Worm (Caenorhabditis elegans) whole organism, mixed stage, embryonic: ENCODE results near the gene nep-17.

Experiments
- M03D4.4 ChIP-seq: sonication (generic microtip); optimal IDR thresholded peaks from 2 replicates; lab custom pipeline; 2017; ENCODE audit warnings: mild to moderate bottlenecking, missing genetic modification characterization, missing compliant biosample characterization
- bed-3 ChIP-seq: fragments of 200-800 bp; sonication (Bioruptor generic); optimal IDR thresholded peaks from 3 replicates; lab custom pipeline; 2018; ENCODE audit warnings: mild to moderate bottlenecking, missing genetic modification characterization, moderate library complexity, missing compliant biosample characterization
- blmp-1 ChIP-seq: fragments of 150-350 bp; optimal IDR thresholded peaks from 2 replicates; lab custom pipeline; 2014; ENCODE audit warnings: missing biosample characterization, missing genetic modification characterization
- ceh-39 ChIP-seq: fragments of 150-350 bp; optimal IDR thresholded peaks from 2 replicates; lab custom pipeline; 2014; ENCODE audit warnings: missing biosample characterization, missing genetic modification characterization
- ceh-43 ChIP-seq: fragments of 200-800 bp; sonication (Bioruptor generic); optimal IDR thresholded peaks from 2 replicates; lab custom pipeline; 2018; ENCODE audit warnings: mild to moderate bottlenecking, missing genetic modification characterization, moderate library complexity, missing compliant biosample characterization
- ceh-83 ChIP-seq: fragments of 200-800 bp; sonication (Bioruptor generic); optimal IDR thresholded peaks from 2 replicates; lab custom pipeline; 2018; ENCODE audit warnings: mild to moderate bottlenecking, missing genetic modification characterization, missing compliant biosample characterization
- ces-1 ChIP-seq: fragments of 150-350 bp; optimal IDR thresholded peaks from 2 replicates; lab custom pipeline; 2014; ENCODE audit warnings: missing biosample characterization, missing genetic modification reagents, missing genetic modification characterization
- cnd-1 ChIP-seq: fragments of 200-800 bp; sonication (Bioruptor generic); optimal IDR thresholded peaks from 2 replicates; lab custom pipeline; 2018; ENCODE audit warnings: mild to moderate bottlenecking, missing genetic modification characterization, missing compliant biosample characterization
- drap-1 ChIP-seq: fragments of 200-800 bp; sonication (Bioruptor generic); optimal IDR thresholded peaks from 3 replicates; lab custom pipeline; 2018; ENCODE audit warnings: mild to moderate bottlenecking, missing genetic modification characterization, missing compliant biosample characterization
- elt-1 ChIP-seq: sonication (generic microtip); optimal IDR thresholded peaks from 2 replicates; lab custom pipeline; 2017; ENCODE audit warnings: missing genetic modification characterization, mild to moderate bottlenecking, missing compliant biosample characterization, antibody characterized with exemption, moderate library complexity, borderline replicate concordance; ENCODE audit not compliant: insufficient read depth
- elt-3 ChIP-seq: fragments of 150-350 bp; optimal IDR thresholded peaks from 2 replicates; lab custom pipeline; 2014; ENCODE audit warnings: missing biosample characterization, missing genetic modification characterization
- flh-1 ChIP-seq: fragments of 200-800 bp; sonication (Bioruptor generic); optimal IDR thresholded peaks from 2 replicates; lab custom pipeline; 2018; ENCODE audit warnings: mild to moderate bottlenecking, missing genetic modification characterization, moderate library complexity, missing compliant biosample characterization
- ham-2 ChIP-seq: fragments of 200-800 bp; sonication (Bioruptor generic); optimal IDR thresholded peaks from 2 replicates; lab custom pipeline; 2018; ENCODE audit warnings: mild to moderate bottlenecking, missing genetic modification characterization, missing compliant biosample characterization
- hlh-1 ChIP-seq: fragments of 150-350 bp; optimal IDR thresholded peaks from 2 replicates; lab custom pipeline; 2014; ENCODE audit warnings: missing biosample characterization, missing genetic modification reagents, missing genetic modification characterization
- lin-13 ChIP-seq: fragments of 150-350 bp; optimal IDR thresholded peaks from 2 replicates; lab custom pipeline; 2014; ENCODE audit warnings: missing biosample characterization, missing genetic modification characterization
- lin-32 ChIP-seq: fragments of 200-800 bp; sonication (Bioruptor generic); optimal IDR thresholded peaks from 2 replicates; lab custom pipeline; 2018; ENCODE audit warnings: mild to moderate bottlenecking, missing genetic modification characterization, missing compliant biosample characterization
- lsy-2 ChIP-seq: fragments of 150-350 bp; optimal IDR thresholded peaks from 2 replicates; lab custom pipeline; 2014; ENCODE audit warnings: missing biosample characterization, missing genetic modification characterization
- mab-5 ChIP-seq: fragments of 150-350 bp; optimal IDR thresholded peaks from 2 replicates; lab custom pipeline; 2014; ENCODE audit warnings: missing biosample characterization, missing genetic modification characterization
- mep-1 ChIP-seq: fragments of 150-350 bp; optimal IDR thresholded peaks from 2 replicates; lab custom pipeline; 2017; ENCODE audit warnings: missing biosample characterization, missing genetic modification reagents, missing genetic modification characterization, inconsistent platforms
- mls-2 ChIP-seq: sonication (generic microtip); optimal IDR thresholded peaks from 2 replicates; lab custom pipeline; 2016; ENCODE audit warnings: mild to moderate bottlenecking, missing genetic modification characterization, moderate library complexity, missing compliant biosample characterization
- nhr-2 ChIP-seq: fragments of 150-350 bp; optimal IDR thresholded peaks from 2 replicates; lab custom pipeline; 2014; ENCODE audit warnings: missing biosample characterization, missing genetic modification characterization
- nhr-237 ChIP-seq: fragments of 150-350 bp; optimal IDR thresholded peaks from 2 replicates; lab custom pipeline; 2014; ENCODE audit warnings: missing biosample characterization, missing genetic modification characterization
- nhr-28 ChIP-seq: fragments of 150-350 bp; optimal IDR thresholded peaks from 2 replicates; lab custom pipeline; 2014; ENCODE audit warnings: missing biosample characterization, missing genetic modification characterization
- nhr-76 ChIP-seq: sonication (generic microtip); optimal IDR thresholded peaks from 2 replicates; lab custom pipeline; 2017; ENCODE audit warnings: missing biosample characterization, missing genetic modification characterization
- pha-4 ChIP-seq: fragments of 150-350 bp; optimal IDR thresholded peaks from 2 replicates; lab custom pipeline; 2018; ENCODE audit warnings: missing biosample characterization, missing genetic modification reagents, missing genetic modification characterization
- sem-2 ChIP-seq: fragments of 200-800 bp; sonication (Bioruptor generic); optimal IDR thresholded peaks from 2 replicates; lab custom pipeline; 2018; ENCODE audit warnings: mild to moderate bottlenecking, missing genetic modification characterization, missing compliant biosample characterization
- snpc-4 ChIP-seq: fragments of 150-350 bp; optimal IDR thresholded peaks from 2 replicates; lab custom pipeline; 2014; ENCODE audit warnings: missing biosample characterization, missing genetic modification characterization
- sptf-1 ChIP-seq: sonication (generic microtip); optimal IDR thresholded peaks from 2 replicates; lab custom pipeline; 2017; ENCODE audit warnings: mild to moderate bottlenecking, missing genetic modification characterization, moderate library complexity, missing compliant biosample characterization
- tbx-8 ChIP-seq: fragments of 200-800 bp; sonication (Bioruptor generic); optimal IDR thresholded peaks from 2 replicates; lab custom pipeline; 2018; ENCODE audit warnings: mild to moderate bottlenecking, missing genetic modification characterization, moderate library complexity, missing compliant biosample characterization
- unc-120 ChIP-seq: sonication (generic microtip); optimal IDR thresholded peaks from 2 replicates; lab custom pipeline; 2017; ENCODE audit warnings: missing genetic modification characterization, missing compliant biosample characterization; ENCODE audit not compliant: poor library complexity, severe bottlenecking
- unc-39 ChIP-seq: fragments of 150-350 bp; optimal IDR thresholded peaks from 2 replicates; lab custom pipeline; 2014; ENCODE audit warnings: missing biosample characterization, missing genetic modification characterization
- unc-62 ChIP-seq: fragments of 150-350 bp; optimal IDR thresholded peaks from 2 replicates; lab custom pipeline; 2014; ENCODE audit warnings: missing biosample characterization, missing genetic modification reagents, missing genetic modification characterization
- zip-8 ChIP-seq: fragments of 150-350 bp; optimal IDR thresholded peaks from 2 replicates; lab custom pipeline; 2014; ENCODE audit warnings: missing biosample characterization, missing genetic modification characterization
- ztf-11 ChIP-seq: fragments of 150-350 bp; optimal IDR thresholded peaks from 2 replicates; lab custom pipeline; 2014; ENCODE audit warnings: missing biosample characterization, missing genetic modification characterization

The nep-17 gene

ce11 chrII:13531118-13531517, 23.5 kb downstream of the nep-17 start, which contains the start of gene snx-14:
snx-14 (minus strand) TSS chrII:13531218.
- no peak for TF ChIP-seq cnd-1 (tag; lab: Kevin White, UChicago)
- no peak for TF ChIP-seq bed-3 (GFP tag; lab: Kevin White, UChicago)
- TF ChIP-seq unc-39 (tag; lab: Kevin White, UChicago): no peak
- no peak for TF ChIP-seq lin-32
- TF ChIP-seq unc-62: no peak
- TF ChIP-seq hlh-1 (tag; lab: Kevin White, UChicago): no peak
- TF ChIP-seq sptf-1: no peak
- TF ChIP-seq drap-1: no peak
- no peak for TF ChIP-seq elt-3 (tag; lab: Kevin White, UChicago)
- no peak for TF ChIP-seq snpc-4 (tag; lab: Kevin White, UChicago)
- no peak for TF ChIP-seq zip-8 (tag; lab: Kevin White, UChicago)
- TF ChIP-seq lin-13: no peak
- TF ChIP-seq flh-1 (GFP tag; lab: Kevin White, UChicago): no peak
- TF ChIP-seq blmp-1 (tag; lab: Kevin White, UChicago): no peak
- no peak for TF ChIP-seq M03D4.4 (tag; lab: Kevin White, UChicago)
- no peak for TF ChIP-seq mep-1 (tag; lab: Kevin White, UChicago)
- TF ChIP-seq ceh-83 (GFP tag; lab: Kevin White, UChicago): no peak
- TF ChIP-seq ham-2 (GFP tag; lab: Kevin White, UChicago): no peak
- no peak for TF ChIP-seq ztf-11

DNA sequence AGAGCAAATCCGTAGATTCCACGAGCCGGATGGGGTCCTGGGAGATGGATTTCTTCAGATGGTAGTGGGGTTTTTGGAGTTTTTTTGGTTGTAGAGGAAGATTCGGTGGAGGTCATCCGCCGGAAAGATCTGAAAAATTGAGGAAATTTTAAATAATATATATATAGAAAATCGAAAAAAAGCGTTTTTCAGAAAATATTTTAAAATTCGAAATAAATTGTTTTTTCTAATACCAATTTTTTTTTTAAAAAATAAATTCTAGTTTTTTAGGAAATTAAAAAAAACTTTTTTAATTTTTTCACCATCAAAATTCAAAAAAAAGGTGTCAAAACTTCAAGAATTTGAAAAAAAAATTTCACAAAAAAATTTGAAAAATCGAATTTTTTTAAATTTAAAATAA, 33.3 kb downstream of the nep-17 start, which contains the start of the genes noa-1 and Y48E1B.17:
Gene noa-1, minus strand, starts transcription at position 101 of the 400 bp plus-strand sequence.
Gene Y48E1B.17, minus strand, starts transcription at position 129 of the 400 bp plus-strand sequence.
- no peak for TF ChIP-seq ceh-43 (GFP tag; lab: Kevin White, UChicago)
- no peak for TF ChIP-seq tbx-8 (GFP tag; lab: Kevin White, UChicago)
- no peak for TF ChIP-seq ceh-39 (tag; lab: Kevin White, UChicago)
- no peak for TF ChIP-seq bed-3 (GFP tag; lab: Kevin White, UChicago)
- TF ChIP-seq ceh-83 (GFP tag; lab: Kevin White, UChicago): no peak
- no peak for TF ChIP-seq zip-8 (tag; lab: Kevin White, UChicago)
- TF ChIP-seq lin-32: no peak
- TF ChIP-seq mab-5 (tag; lab: Kevin White, UChicago): no peak
- TF ChIP-seq nhr-237 (tag; lab: Kevin White, UChicago): no peak
- no peak for TF ChIP-seq mep-1 (tag; lab: Kevin White, UChicago)
- TF ChIP-seq nhr-28 (tag; lab: Kevin White, UChicago): no peak
- TF ChIP-seq ces-1 (GFP tag; lab: Kevin White, UChicago): no peak
- TF ChIP-seq unc-62: no peak
- TF ChIP-seq nhr-2: no peak
- TF ChIP-seq pha-4 (tag; lab: Kevin White, UChicago): no peak
- no peak for TF ChIP-seq hlh-1 (tag; lab: Kevin White, UChicago)
- no peak for TF ChIP-seq snpc-4 (tag; lab: Kevin White, UChicago)
- no peak for TF ChIP-seq nhr-76 (tag; lab: Kevin White, UChicago)
- TF ChIP-seq mls-2 (tag; lab: Kevin White, UChicago): no peak
- no peak for TF ChIP-seq lsy-2 (tag; lab: Kevin White, UChicago)
- TF ChIP-seq, all 35 proteins: peak for 0

DNA sequence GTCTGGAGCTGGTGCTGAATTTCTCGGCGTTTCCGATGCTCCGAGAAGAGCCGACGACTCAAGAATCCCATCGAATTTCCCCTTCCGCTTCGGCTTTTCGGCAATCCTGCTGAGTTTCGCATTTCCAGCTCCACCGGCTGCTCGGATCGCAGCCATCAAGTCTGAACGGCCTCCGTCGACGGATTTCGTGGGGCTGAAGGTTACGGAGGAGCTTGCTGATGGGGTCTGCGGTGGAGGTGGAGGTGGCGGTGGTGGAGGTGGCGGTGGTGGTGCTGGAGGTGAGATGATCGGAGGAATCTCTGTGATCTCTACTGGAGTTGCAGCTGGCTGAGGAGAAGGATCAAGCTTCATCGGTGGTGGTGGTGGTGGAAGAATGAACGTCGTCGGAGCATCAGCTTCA, 35.4 kb downstream of the nep-17 start:
- TF ChIP-seq sem-2 (GFP tag; lab: Kevin White, UChicago) (no peak), drap-1 (no peak), ham-2 (GFP tag; lab: Kevin White, UChicago) (no peak), elt-1 (tag; lab: Kevin White, UChicago) (no peak), elt-3 (tag; lab: Kevin White, UChicago) (no peak), tbx-8 (GFP tag; lab: Kevin White, UChicago) (no peak), nhr-2 (no peak), lsy-2 (tag; lab: Kevin White, UChicago) (no peak), M03D4.4 (tag; lab: Kevin White, UChicago) (no peak), unc-120 (tag; lab: Kevin White, UChicago) (no peak), pha-4 (tag; lab: Kevin White, UChicago) (no peak), ces-1 (GFP tag; lab: Kevin White, UChicago) (no peak)

DNA sequence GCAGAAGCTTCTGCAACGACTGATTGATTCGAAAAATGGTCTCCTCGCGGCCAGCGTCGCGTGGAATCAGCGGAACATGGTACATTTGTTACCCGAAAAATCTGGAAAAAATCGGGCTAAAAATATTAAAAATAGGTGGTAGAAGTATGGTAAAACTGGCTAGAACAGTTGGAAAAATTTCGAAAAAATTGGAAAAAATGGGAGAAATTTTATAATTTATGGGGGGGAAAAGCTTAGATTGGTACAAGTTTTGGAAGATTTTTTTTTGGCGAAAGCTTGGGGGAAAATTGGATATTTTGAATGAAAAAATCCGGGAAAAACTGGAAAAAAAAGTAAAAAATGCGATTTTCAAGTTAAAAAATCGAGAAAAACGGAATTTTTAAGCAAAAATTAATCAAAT, 39.9 kb downstream of the nep-17 start, which contains the start of gene ddl-2:
Gene ddl-2, minus strand, starts transcription at position 101 of the 400 bp plus-strand sequence.
- TF ChIP-seq unc-39 (tag; lab: Kevin White, UChicago) (no peak), unc-62 (no peak), nhr-28 (tag; lab: Kevin White, UChicago) (no peak), nhr-76 (tag; lab: Kevin White, UChicago) (no peak), cnd-1 (tag; lab: Kevin White, UChicago) (no peak), pha-4 (tag; lab: Kevin White, UChicago) (no peak), M03D4.4 (tag; lab: Kevin White, UChicago) (no peak), mls-2 (tag; lab: Kevin White, UChicago) (no peak), sem-2 (GFP tag; lab: Kevin White, UChicago) (no peak), mep-1 (tag; lab: Kevin White, UChicago) (no peak), elt-1 (tag; lab: Kevin White, UChicago) (no peak)
